Fruit fly (Drosophila melanogaster): Measurements from ENCODE around the gene Rap1.

The Rap1 gene

dm6 chr3L:1886125-1886544 is 24.1 kb upstream of the Rap1 start (continued):
- TF ChIP-seq prd (optimal IDR thresholded peaks at IDR 0.05), result no peak
- peak; percentile 97 for TF ChIP-seq prd (GFP tag; IDR thresholded peaks at IDR 0.05)
- TF ChIP-seq gsb (GFP tag; IDR thresholded peaks at IDR 0.05), result 0 out of 2 replicates have a peak, but pooled peaks have one; percentile 26
- TF ChIP-seq CG13894 (tag; optimal IDR thresholded peaks at IDR 0.05), result no peak
- peak; percentile 70 for TF ChIP-seq Bdp1 (GFP tag; optimal IDR thresholded peaks at IDR 0.05)
- TF ChIP-seq NfI (GFP tag; optimal IDR thresholded peaks at IDR 0.05), result peak; percentile 70
- no peak for TF ChIP-seq usp (GFP tag; optimal IDR thresholded peaks at IDR 0.05)
- peak; percentile 88 for TF ChIP-seq jing (GFP tag; optimal IDR thresholded peaks at IDR 0.05)
- peak; percentile 49; the same call in 1 of the 2 replicates for TF ChIP-seq CG10321 (GFP tag; IDR thresholded peaks at IDR 0.05)
- TF ChIP-seq crp (GFP tag; optimal IDR thresholded peaks at IDR 0.05), result peak in 1 of 2 experiments; percentile 28
- TF ChIP-seq Mes4 (GFP tag; optimal IDR thresholded peaks at IDR 0.05), result peak; percentile 78
- TF ChIP-seq ro (GFP tag; IDR thresholded peaks at IDR 0.05), result peak; percentile 37; the same call in 1 of the 2 replicates
- TF ChIP-seq zen2 (GFP tag; IDR thresholded peaks at IDR 0.05; ENCODE audit: partially characterized antibody), result no peak
- TF ChIP-seq CG12744 (GFP tag; optimal IDR thresholded peaks at IDR 0.05), result peak; percentile 78
- TF ChIP-seq tin (GFP tag; optimal IDR thresholded peaks at IDR 0.05), result peak; percentile 86
- TF ChIP-seq CG3281 (GFP tag; optimal IDR thresholded peaks at IDR 0.05), result peak; percentile 12
- TF ChIP-seq seq (GFP tag; IDR thresholded peaks at IDR 0.05), result no peak
- TF ChIP-seq chif (GFP tag; optimal IDR thresholded peaks at IDR 0.05), result peak; percentile 86 to 92
- peak; percentile 73 for TF ChIP-seq tx (GFP tag; optimal IDR thresholded peaks at IDR 0.05)
- peak; percentile 64 for TF ChIP-seq shn (GFP tag; optimal IDR thresholded peaks at IDR 0.05)
- TF ChIP-seq peb (GFP tag; IDR thresholded peaks at IDR 0.05), result peak; percentile 70; the same call in 1 of the 2 replicates
- no peak for TF ChIP-seq CG7745 (tag; optimal IDR thresholded peaks at IDR 0.05)
- TF ChIP-seq CG34376 (GFP tag; optimal IDR thresholded peaks at IDR 0.05), result no peak
- TF ChIP-seq odd (GFP tag; optimal IDR thresholded peaks at IDR 0.05), result peak; percentile 55
- TF ChIP-seq CG17328 (GFP tag; IDR thresholded peaks at IDR 0.05), result peak; percentile 92
- no peak for TF ChIP-seq hbn (GFP tag; IDR thresholded peaks at IDR 0.05; ENCODE audit: partially characterized antibody)
- no peak for TF ChIP-seq Stat92E (GFP tag; optimal IDR thresholded peaks at IDR 0.05)
- TF ChIP-seq her (GFP tag; optimal IDR thresholded peaks at IDR 0.05), result peak; percentile 55
- TF ChIP-seq kay (GFP tag; optimal IDR thresholded peaks at IDR 0.05), result peak; percentile 75
- TF ChIP-seq Scr (GFP tag; IDR thresholded peaks at IDR 0.05; ENCODE audit: partially characterized antibody), result no peak
- TF ChIP-seq twi (tag; optimal IDR thresholded peaks at IDR 0.05), result peak; percentile 58
- peak; percentile 80 for TF ChIP-seq jumu (GFP tag; optimal IDR thresholded peaks at IDR 0.05)
- no peak for TF ChIP-seq Hey (tag; optimal IDR thresholded peaks at IDR 0.05)
- TF ChIP-seq CG11695 (GFP tag; IDR thresholded peaks at IDR 0.05), result peak; percentile 70
- peak; percentile 65 for TF ChIP-seq pb (GFP tag; optimal IDR thresholded peaks at IDR 0.05)
- peak; percentile 45 for TF ChIP-seq CG3065 (GFP tag; optimal IDR thresholded peaks at IDR 0.05)
- TF ChIP-seq Hr3 (GFP tag; optimal IDR thresholded peaks at IDR 0.05), result peak; percentile 80
- peak; percentile 60 for TF ChIP-seq Meics (GFP tag; optimal IDR thresholded peaks at IDR 0.05)
- TF ChIP-seq maf-S (GFP tag; optimal IDR thresholded peaks at IDR 0.05), result peak; percentile 41
- TF ChIP-seq CG6791 (GFP tag; IDR thresholded peaks at IDR 0.05; ENCODE audit: partially characterized antibody), result no peak
- TF ChIP-seq CG18262 (tag; optimal IDR thresholded peaks at IDR 0.05), result peak; percentile 83
- TF ChIP-seq eyg (GFP tag; optimal IDR thresholded peaks at IDR 0.05), result peak; percentile 47
- TF ChIP-seq Dip2 (GFP tag; IDR thresholded peaks at IDR 0.05), result no peak
- peak; percentile 98 for TF ChIP-seq Ets65A (GFP tag)
- peak; percentile 91; the same call in 2 of the 3 replicates for TF ChIP-seq CG2199 (GFP tag; IDR thresholded peaks at IDR 0.05)
- TF ChIP-seq CG1792 (GFP tag; optimal IDR thresholded peaks at IDR 0.05), result peak; percentile 70
- TF ChIP-seq mam (GFP tag; optimal IDR thresholded peaks at IDR 0.05), result peak; percentile 39
- no peak for TF ChIP-seq B-H2 (GFP tag; optimal IDR thresholded peaks at IDR 0.05)
- TF ChIP-seq CG16815 (GFP tag; optimal IDR thresholded peaks at IDR 0.05), result peak; percentile 79
- peak; percentile 28; the same call in 1 of the 2 replicates for TF ChIP-seq Atf6 (GFP tag; IDR thresholded peaks at IDR 0.05)
- peak; percentile 61 to 86 for TF ChIP-seq Hr51 (GFP tag; optimal IDR thresholded peaks at IDR 0.05)

Measured in whole organism, embryonic.